Worm (Caenorhabditis elegans): ENCODE results near the gene F58G6.3.
"Not testable (repeated sequence)": the region's sequence is repeated elsewhere in the genome, so short reads cannot be mapped to it uniquely, and the experiment has no call there.

F58G6.3 gene

DNA sequence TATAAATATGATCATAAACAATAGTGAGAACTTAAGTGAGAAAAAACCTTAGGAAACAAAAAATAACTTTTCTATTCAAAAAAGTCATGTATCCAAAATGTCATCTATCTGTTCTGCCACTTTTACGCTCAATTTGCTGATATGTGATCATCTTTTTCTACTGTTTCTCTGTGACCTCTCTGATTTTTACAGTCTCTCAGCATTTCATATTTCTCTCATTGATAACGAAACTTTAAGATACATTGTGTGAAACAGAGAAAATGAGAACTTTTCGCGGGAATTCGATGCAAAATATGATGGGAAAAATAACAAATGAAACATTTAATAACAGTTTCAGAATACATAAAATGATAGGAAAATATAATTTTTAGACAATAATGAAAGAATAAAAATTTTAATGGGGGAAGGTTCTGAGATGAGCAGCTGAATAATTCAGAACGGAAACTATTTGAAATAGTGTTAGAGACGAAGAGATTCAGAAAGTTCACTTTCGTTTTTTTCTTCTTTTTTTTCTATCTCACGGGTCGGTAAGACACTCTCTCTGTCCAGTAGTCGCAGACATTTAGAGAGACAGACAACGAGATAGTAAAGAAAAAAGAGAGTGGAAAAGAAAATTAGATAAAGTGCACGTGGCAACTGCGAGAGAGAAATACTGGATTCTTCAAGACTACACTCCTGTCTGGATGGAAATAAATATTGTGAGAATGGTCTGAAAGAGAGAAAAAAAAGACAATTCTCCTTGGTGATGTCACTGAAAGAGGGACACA is 24.1 kb downstream of the F58G6.3 start (continued):
- peak; percentile 94 for TF ChIP-seq sma-9 (GFP tag; optimal IDR thresholded peaks at IDR 0.05)
- TF ChIP-seq sma-9 (tag; optimal IDR thresholded peaks at IDR 0.05), result no peak
- peak; percentile 49 for TF ChIP-seq sma-3 (GFP tag; optimal IDR thresholded peaks at IDR 0.05)
- TF ChIP-seq ztf-11 (tag; optimal IDR thresholded peaks at IDR 0.05), result no peak

DNA sequence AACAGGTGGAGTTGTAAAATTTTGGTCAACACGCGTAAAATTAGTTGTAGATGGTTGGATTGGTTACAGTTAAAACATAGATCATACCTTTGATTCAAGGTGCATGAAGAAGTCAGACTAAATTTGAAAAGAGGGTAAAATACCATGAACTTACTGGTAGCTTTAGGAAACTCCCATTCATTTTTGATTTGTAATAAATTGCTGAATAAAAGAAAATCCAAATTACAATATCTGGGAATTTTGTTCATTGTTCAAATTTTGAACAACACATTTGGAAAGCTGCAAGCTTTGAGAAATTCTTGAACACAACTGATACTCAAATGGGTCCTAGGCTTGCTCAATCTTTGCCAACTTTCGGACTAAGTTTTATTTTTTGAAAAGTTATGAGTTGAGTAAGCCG is 24.7 kb downstream of the F58G6.3 start:
- TF ChIP-seq dmd-4 (tag; optimal IDR thresholded peaks at IDR 0.05) (no peak), peb-1 (tag; optimal IDR thresholded peaks at IDR 0.05) (no peak), snpc-4 (tag; optimal IDR thresholded peaks at IDR 0.05) (no peak), Y55F3AM.14 (GFP tag; optimal IDR thresholded peaks at IDR 0.05) (no peak), nhr-12 (tag; optimal IDR thresholded peaks at IDR 0.05) (no peak), crh-2 (tag; optimal IDR thresholded peaks at IDR 0.05) (no peak), sma-3 (GFP tag; optimal IDR thresholded peaks at IDR 0.05) (no peak), mdl-1 (tag; optimal IDR thresholded peaks at IDR 0.05) (no peak), nhr-21 (tag; optimal IDR thresholded peaks at IDR 0.05) (no peak), aly-2 (tag; optimal IDR thresholded peaks at IDR 0.05) (no peak), mab-5 (tag; optimal IDR thresholded peaks at IDR 0.05) (no peak), nhr-25 (tag; optimal IDR thresholded peaks at IDR 0.05) (no peak)

ce11 chrIV:9679296-9679695 is 26.0 kb downstream of the F58G6.3 start:
- TF ChIP-seq lin-13 (GFP tag; optimal IDR thresholded peaks at IDR 0.05) (no peak), elt-1 (tag; optimal IDR thresholded peaks at IDR 0.05) (no peak)

ce11 chrIV:9680841-9681240 is 27.5 kb downstream of the F58G6.3 start, which contains the start of gene ins-8:
Gene ins-8, minus strand, starts transcription at chrIV:9680941.
- no peak for TF ChIP-seq nhr-25 (tag; optimal IDR thresholded peaks at IDR 0.05)
- no peak for TF ChIP-seq ZK546.5 (tag; optimal IDR thresholded peaks at IDR 0.05)
- TF ChIP-seq ztf-1 (GFP tag; conservative IDR thresholded peaks at IDR 0.05), result no peak
- no peak for TF ChIP-seq C34F6.9 (tag; optimal IDR thresholded peaks at IDR 0.05)
- TF ChIP-seq sma-3 (GFP tag; optimal IDR thresholded peaks at IDR 0.05), result no peak
- TF ChIP-seq elt-1 (tag; optimal IDR thresholded peaks at IDR 0.05), result no peak
- TF ChIP-seq nhr-77 (tag; optimal IDR thresholded peaks at IDR 0.05), result no peak
- no peak for TF ChIP-seq lin-13 (GFP tag; optimal IDR thresholded peaks at IDR 0.05)

ce11 chrIV:9682514-9682913 is 29.2 kb downstream of the F58G6.3 start, which contains the start of gene ins-7:
Gene ins-7, minus strand, starts transcription at chrIV:9682845.
- TF ChIP-seq ama-1 (optimal IDR thresholded peaks at IDR 0.05) (no peak), fos-1 (tag; optimal IDR thresholded peaks at IDR 0.05) (peak; percentile 65), sma-9 (GFP tag; optimal IDR thresholded peaks at IDR 0.05) (peak; percentile 21), sma-9 (tag; optimal IDR thresholded peaks at IDR 0.05) (no peak)

DNA sequence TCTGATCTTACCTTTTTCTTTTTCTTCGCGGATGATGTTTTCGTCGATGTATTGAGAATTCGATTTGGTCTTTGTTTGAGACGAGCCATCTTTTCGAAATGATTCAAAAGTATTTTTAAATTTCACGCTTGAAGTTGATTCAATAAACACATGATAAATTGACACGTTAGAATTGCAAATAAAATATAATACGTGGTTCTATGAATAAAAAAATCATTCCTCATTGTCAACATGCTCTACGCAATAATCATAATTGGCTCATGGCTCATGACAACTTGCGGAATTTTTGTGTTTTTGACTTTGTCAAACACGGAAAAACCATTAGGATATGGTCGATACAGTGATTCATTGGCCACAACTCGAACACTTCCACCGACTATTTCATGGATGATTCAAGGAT is 30.1 kb downstream of the F58G6.3 start, which contains the start of the genes htas-1 and ZK1251.3:
TSS of gene htas-1 (minus strand) at position 101 of the 400 bp plus-strand sequence.
TSS of gene ZK1251.3 (plus strand) at position 226 of the 400 bp plus-strand sequence.
- TF ChIP-seq ZK546.5 (tag; optimal IDR thresholded peaks at IDR 0.05) (no peak), ztf-4 (tag; optimal IDR thresholded peaks at IDR 0.05) (no peak), peb-1 (tag; optimal IDR thresholded peaks at IDR 0.05) (no peak), ztf-1 (GFP tag; conservative IDR thresholded peaks at IDR 0.05) (no peak)

DNA sequence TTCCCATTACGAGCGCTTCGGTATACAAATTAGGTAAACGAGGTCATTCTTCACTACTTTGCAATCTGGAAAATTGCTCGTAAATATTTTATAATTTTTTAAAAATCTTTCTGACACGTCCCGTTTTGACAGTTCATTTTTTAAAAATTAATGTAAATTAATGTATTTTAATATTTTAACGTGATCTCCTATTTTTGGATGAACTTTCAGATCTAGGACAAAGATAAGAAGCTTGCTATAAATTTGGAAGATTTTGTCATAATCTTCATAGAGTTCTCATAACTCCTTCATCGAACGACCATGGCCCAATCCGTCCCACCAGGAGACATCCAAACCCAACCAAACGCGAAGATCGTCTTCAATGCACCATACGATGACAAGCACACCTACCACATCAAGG is 35.4 kb downstream of the F58G6.3 start, which contains the start of gene msp-76:
TSS of gene msp-76 (plus strand) at position 301 of the 400 bp plus-strand sequence.
- TF ChIP-seq dmd-4 (tag; optimal IDR thresholded peaks at IDR 0.05); R02D3.7 (tag; optimal IDR thresholded peaks at IDR 0.05); ama-1 (optimal IDR thresholded peaks at IDR 0.05): not testable (repeated sequence)

ce11 chrIV:9690644-9691043 is 37.3 kb downstream of the F58G6.3 start, which contains the start of gene sdz-36:
Gene sdz-36, plus strand, starts transcription at chrIV:9690944.
- TF ChIP-seq ztf-4 (tag; optimal IDR thresholded peaks at IDR 0.05) (no peak), ztf-1 (GFP tag; conservative IDR thresholded peaks at IDR 0.05) (no peak), nhr-77 (tag; optimal IDR thresholded peaks at IDR 0.05) (no peak), alr-1 (tag; optimal IDR thresholded peaks at IDR 0.05) (no peak), unc-62 (GFP tag; optimal IDR thresholded peaks at IDR 0.05) (no peak), mbf-1 (tag; optimal IDR thresholded peaks at IDR 0.05) (no peak), elt-3 (tag; optimal IDR thresholded peaks at IDR 0.05) (no peak), lin-11 (tag; optimal IDR thresholded peaks at IDR 0.05) (no peak), R02D3.7 (tag; optimal IDR thresholded peaks at IDR 0.05) (no peak), lsy-2 (tag; optimal IDR thresholded peaks at IDR 0.05) (no peak), ztf-11 (tag; optimal IDR thresholded peaks at IDR 0.05) (no peak), aly-2 (tag; optimal IDR thresholded peaks at IDR 0.05) (no peak), C34F6.9 (tag; optimal IDR thresholded peaks at IDR 0.05) (no peak)

All from whole organism, L2 larva.